Fruit fly (Drosophila melanogaster): ENCODE data around the gene CG1607.

DNA sequence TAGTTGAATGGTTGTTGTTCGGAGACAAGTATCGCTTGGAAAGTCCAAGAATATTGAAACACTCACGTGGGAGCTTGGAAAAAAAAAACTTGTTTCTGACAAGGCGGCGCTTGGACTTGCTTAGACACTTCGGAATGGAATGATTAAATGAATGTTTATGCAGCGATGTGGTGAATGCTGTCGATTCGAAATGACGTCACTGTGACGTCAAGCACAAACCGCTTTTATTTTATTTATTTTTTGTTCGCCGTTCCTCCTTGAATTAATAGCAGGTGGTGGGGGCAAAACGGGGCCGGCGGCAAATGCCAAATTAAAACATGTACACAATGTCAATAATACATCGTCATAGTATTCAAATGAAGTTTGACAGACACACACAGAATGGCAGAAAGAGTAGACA, 37.6 kb downstream of the CG1607 start:
- no peak for TF ChIP-seq CG32006 (GFP tag; optimal IDR thresholded peaks at IDR 0.05)
- TF ChIP-seq fd85E (GFP tag; optimal IDR thresholded peaks at IDR 0.05), result no peak
- no peak for TF ChIP-seq CG6854 (GFP tag; optimal IDR thresholded peaks at IDR 0.05)
- TF ChIP-seq spab (GFP tag; optimal IDR thresholded peaks at IDR 0.05), result no peak
- no peak for TF ChIP-seq CG4318 (GFP tag; optimal IDR thresholded peaks at IDR 0.05)
- no peak for TF ChIP-seq Ets96B (tag; optimal IDR thresholded peaks at IDR 0.05)

All from whole organism, prepupa.